Fruit fly (Drosophila melanogaster) whole organism, wandering third instar larva: ENCODE results near the gene CG15011.

Source experiments
- Abd-B ChIP-seq: fragments of >200 bp; optimal IDR thresholded peaks from 2 replicates; lab custom pipeline; 2017; ENCODE audit warnings: missing biosample characterization, missing genetic modification characterization
- CG32264 ChIP-seq: fragments of 200-800 bp; sonication (Bioruptor generic); optimal IDR thresholded peaks from 2 replicates; lab custom pipeline; 2016; ENCODE audit warnings: missing biosample characterization, missing genetic modification characterization
- Dfd ChIP-seq: fragments of >200 bp; optimal IDR thresholded peaks from 2 replicates; lab custom pipeline; 2017; ENCODE audit warnings: missing biosample characterization, missing genetic modification characterization
- Dif ChIP-seq: fragments of 200-275, 200-300 bp; sonication (Bioruptor generic); optimal IDR thresholded peaks from 2 replicates; lab custom pipeline; 2018; ENCODE audit warnings: missing biosample characterization, missing genetic modification characterization; ENCODE audit not compliant: partially characterized antibody
- GATAd ChIP-seq: sonication (Bioruptor generic); optimal IDR thresholded peaks from 2 replicates; lab custom pipeline; 2016; ENCODE audit warnings: missing biosample characterization, missing genetic modification characterization
- HLH106 ChIP-seq: fragments of 200-800 bp; optimal IDR thresholded peaks from 3 replicates; lab custom pipeline; 2019; ENCODE audit warnings: missing biosample characterization, mild to moderate bottlenecking, missing genetic modification characterization, moderate library complexity
- Hnf4 ChIP-seq: fragments of 200-800 bp; sonication (Bioruptor generic); optimal IDR thresholded peaks from 2 replicates; lab custom pipeline; 2016; ENCODE audit warnings: missing biosample characterization, mild to moderate bottlenecking, missing genetic modification characterization
- Hr78 ChIP-seq: fragments of >200 bp; optimal IDR thresholded peaks from 2 replicates; lab custom pipeline; 2017; ENCODE audit warnings: missing biosample characterization, missing genetic modification characterization
- Hr83 ChIP-seq: fragments of 200-300 bp; sonication (Bioruptor generic); optimal IDR thresholded peaks from 2 replicates; lab custom pipeline; 2016; ENCODE audit warnings: missing biosample characterization, mild to moderate bottlenecking, missing genetic modification characterization, moderate library complexity; ENCODE audit not compliant: poor library complexity, severe bottlenecking
- Mio ChIP-seq: sonication (Bioruptor generic); optimal IDR thresholded peaks from 2 replicates; lab custom pipeline; 2016; ENCODE audit warnings: missing biosample characterization, missing genetic modification characterization
- Myc ChIP-seq: fragments of >200 bp; optimal IDR thresholded peaks from 2 replicates; lab custom pipeline; 2017
- N ChIP-seq: fragments of >200 bp; optimal IDR thresholded peaks from 2 replicates; lab custom pipeline; 2018; ENCODE audit warnings: missing biosample characterization, missing external identifiers, missing genetic modification characterization
- Rel ChIP-seq, 2 experiments: fragments of 200-800 bp; sonication (Bioruptor generic) in 1 of 2; optimal IDR thresholded peaks; 2 replicates in 1 of 2; 3 replicates in 1 of 2; lab custom pipeline; 2016 to 2019; ENCODE audit warnings: mild to moderate bottlenecking in 2 of 2, missing biosample characterization in 2 of 2, missing genetic modification characterization in 2 of 2, moderate library complexity in 1 of 2
- Sp1 ChIP-seq: fragments of 200-800 bp; sonication (Bioruptor generic); optimal IDR thresholded peaks from 3 replicates; lab custom pipeline; 2019; ENCODE audit warnings: missing biosample characterization, mild to moderate bottlenecking, missing genetic modification characterization, moderate library complexity
- Vsx2 ChIP-seq: fragments of 200-300, 225-300 bp; sonication (Bioruptor generic); optimal IDR thresholded peaks from 2 replicates; lab custom pipeline; 2018; ENCODE audit warnings: missing biosample characterization, missing genetic modification characterization; ENCODE audit not compliant: partially characterized antibody
- br ChIP-seq: fragments of 200-800 bp; sonication (Bioruptor generic); optimal IDR thresholded peaks from 2 replicates; lab custom pipeline; 2016; ENCODE audit warnings: missing biosample characterization, missing genetic modification characterization
- brk ChIP-seq: fragments of 200-800 bp; sonication (Bioruptor generic); optimal IDR thresholded peaks from 2 replicates; lab custom pipeline; 2016; ENCODE audit warnings: missing biosample characterization, mild to moderate bottlenecking, missing genetic modification characterization
- dl ChIP-seq, 2 experiments: fragments of 175-275, 200-275 bp in 1 of 2; fragments of 200-275 bp in 1 of 2; sonication (Bioruptor generic); optimal IDR thresholded peaks; lab custom pipeline; 2018; ENCODE audit warnings: mild to moderate bottlenecking in 2 of 2, missing biosample characterization in 2 of 2, missing genetic modification characterization in 2 of 2, moderate library complexity in 2 of 2; ENCODE audit not compliant: partially characterized antibody in 2 of 2, insufficient read depth in 1 of 2
- dmrt93B ChIP-seq: fragments of 200-800 bp; sonication (Bioruptor generic); optimal IDR thresholded peaks from 2 replicates; lab custom pipeline; 2018; ENCODE audit warnings: missing biosample characterization, mild to moderate bottlenecking, missing genetic modification characterization
- dsf ChIP-seq: sonication (Bioruptor generic); optimal IDR thresholded peaks from 2 replicates; lab custom pipeline; 2016; ENCODE audit warnings: missing biosample characterization, missing genetic modification characterization, borderline replicate concordance
- foxo ChIP-seq, 2 experiments: fragments of 200-800 bp; sonication (Bioruptor generic); optimal IDR thresholded peaks; 2 replicates in 1 of 2; 3 replicates in 1 of 2; lab custom pipeline; 2016 to 2017; ENCODE audit warnings: missing biosample characterization in 2 of 2, missing genetic modification characterization in 2 of 2
- fru ChIP-seq: fragments of 200-800 bp; sonication (Bioruptor generic); optimal IDR thresholded peaks from 3 replicates; lab custom pipeline; 2016; ENCODE audit warnings: missing biosample characterization, mild to moderate bottlenecking, missing genetic modification characterization
- h ChIP-seq: fragments of 200-800 bp; sonication (Bioruptor generic); optimal IDR thresholded peaks from 3 replicates; lab custom pipeline; 2016; ENCODE audit warnings: missing biosample characterization, mild to moderate bottlenecking, missing genetic modification characterization
- jim ChIP-seq: fragments of 175-275, 200-325 bp; sonication (Bioruptor generic); optimal IDR thresholded peaks from 2 replicates; lab custom pipeline; 2016; ENCODE audit warnings: missing biosample characterization, mild to moderate bottlenecking, missing genetic modification characterization
- lola ChIP-seq: fragments of >200 bp; optimal IDR thresholded peaks from 2 replicates; lab custom pipeline; 2017; ENCODE audit warnings: missing biosample characterization, missing genetic modification characterization
- pan ChIP-seq: fragments of >200 bp; optimal IDR thresholded peaks from 2 replicates; lab custom pipeline; 2017
- rgr ChIP-seq: fragments of 200-800 bp; sonication (Bioruptor generic); optimal IDR thresholded peaks from 3 replicates; lab custom pipeline; 2016; ENCODE audit warnings: missing biosample characterization, mild to moderate bottlenecking, missing genetic modification characterization
- sage ChIP-seq: fragments of 200-800 bp; sonication (Bioruptor generic); optimal IDR thresholded peaks from 2 replicates; lab custom pipeline; 2016; ENCODE audit warnings: missing biosample characterization, mild to moderate bottlenecking, missing genetic modification characterization
- sv ChIP-seq: fragments of 200-800 bp; sonication (Bioruptor generic); optimal IDR thresholded peaks from 3 replicates; lab custom pipeline; 2016; ENCODE audit warnings: missing biosample characterization, missing genetic modification characterization
- tai ChIP-seq: sonication (Bioruptor generic); optimal IDR thresholded peaks from 2 replicates; lab custom pipeline; 2016; ENCODE audit warnings: missing biosample characterization, missing genetic modification characterization
- woc ChIP-seq: sonication (Bioruptor generic); optimal IDR thresholded peaks from 2 replicates; lab custom pipeline; 2016; ENCODE audit warnings: missing biosample characterization, mild to moderate bottlenecking, missing genetic modification characterization

CG15011 gene

DNA sequence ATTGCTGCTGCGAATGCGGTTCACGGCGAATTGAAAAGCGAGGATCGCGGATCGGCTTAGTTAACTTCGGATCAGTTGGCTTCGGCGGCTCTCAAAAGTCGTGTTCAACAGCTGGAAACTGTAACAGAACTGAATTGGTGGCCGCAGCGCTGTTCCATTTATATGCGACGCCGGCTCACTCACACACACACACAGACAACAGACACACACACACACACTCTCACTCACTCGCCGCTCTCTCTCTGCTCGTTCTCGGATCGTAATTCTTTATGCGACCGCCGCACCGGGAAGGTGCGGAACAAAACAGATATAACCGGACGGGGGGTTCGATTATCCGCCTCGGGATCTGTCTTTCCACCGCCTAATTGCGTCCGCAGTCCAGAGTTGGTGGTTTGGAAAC lies 31.8 kb downstream of the CG15011 start, which contains the start of gene CG46460:
Gene CG46460, minus strand, starts transcription at position 139 of the 400 bp plus-strand sequence.
- TF ChIP-seq dsf (GFP tag; lab: Kevin White, UChicago) (no peak), h (peak; percentile 31), Dif (GFP tag; lab: Kevin White, UChicago) (peak; percentile 25), Hr83 (GFP tag; lab: Kevin White, UChicago) (peak; percentile 28), br (GFP tag; lab: Kevin White, UChicago) (no peak), rgr (GFP tag; lab: Kevin White, UChicago) (peak; percentile 26), GATAd (GFP tag; lab: Kevin White, UChicago) (no peak), foxo (GFP tag; optimal IDR thresholded peaks at IDR 0.05; lab: Kevin White, UChicago) (peak in 1 of 2 experiments; percentile 47), dmrt93B (peak; percentile 13), dl (GFP tag; optimal IDR thresholded peaks at IDR 0.05; lab: Kevin White, UChicago; ENCODE audit: insufficient read depth in 1 of 2, partially characterized antibody in 2 of 2) (peak in 1 of 2 experiments; percentile 14), sv (GFP tag; lab: Kevin White, UChicago) (no peak), Vsx2 (GFP tag; lab: Kevin White, UChicago) (no peak), Hnf4 (GFP tag; lab: Kevin White, UChicago) (peak; percentile 40), fru (GFP tag; lab: Kevin White, UChicago) (peak; percentile 38), brk (GFP tag; lab: Kevin White, UChicago) (no peak), pan (no peak), Dfd (GFP tag; lab: Kevin White, UChicago) (no peak), lola (GFP tag; lab: Kevin White, UChicago) (no peak), Abd-B (no peak), Hr78 (GFP tag; lab: Kevin White, UChicago) (no peak), N (GFP tag; lab: Kevin White, UChicago) (peak; percentile 33), woc (GFP tag; lab: Kevin White, UChicago) (no peak), HLH106 (tag; lab: Kevin White, UChicago) (no peak), Rel (GFP tag; optimal IDR thresholded peaks at IDR 0.05; lab: Kevin White, UChicago) (no peak), Rel (tag; optimal IDR thresholded peaks at IDR 0.05; lab: Kevin White, UChicago) (peak; percentile 58), CG32264 (GFP tag; lab: Kevin White, UChicago) (no peak), Sp1 (GFP tag; lab: Kevin White, UChicago) (no peak), Mio (GFP tag; lab: Kevin White, UChicago) (no peak)

- TF ChIP-seq brk (GFP tag; lab: Kevin White, UChicago) (no peak), Hnf4 (GFP tag; lab: Kevin White, UChicago) (peak; percentile 6), jim (GFP tag; lab: Kevin White, UChicago) (no peak), Sp1 (GFP tag; lab: Kevin White, UChicago) (no peak), foxo (GFP tag; optimal IDR thresholded peaks at IDR 0.05; lab: Kevin White, UChicago) (no peak), fru (GFP tag; lab: Kevin White, UChicago) (no peak), Rel (GFP tag; optimal IDR thresholded peaks at IDR 0.05; lab: Kevin White, UChicago) (no peak), Rel (tag; optimal IDR thresholded peaks at IDR 0.05; lab: Kevin White, UChicago) (peak; percentile 46), lola (GFP tag; lab: Kevin White, UChicago) (no peak)
These were observed 33.1 kb downstream of the CG15011 start for dm6 chr3L:4225647-4226470.

- no peak for TF ChIP-seq HLH106 (tag; lab: Kevin White, UChicago)
- no peak for TF ChIP-seq sage (GFP tag; lab: Kevin White, UChicago)
- no peak for TF ChIP-seq pan
- no peak for TF ChIP-seq lola (GFP tag; lab: Kevin White, UChicago)
- no peak for TF ChIP-seq Myc
- TF ChIP-seq tai (GFP tag; lab: Kevin White, UChicago) = no peak
- TF ChIP-seq Rel (GFP tag; optimal IDR thresholded peaks at IDR 0.05; lab: Kevin White, UChicago) = no peak
- no peak for TF ChIP-seq Rel (tag; optimal IDR thresholded peaks at IDR 0.05; lab: Kevin White, UChicago)
These were observed 37.2 kb downstream of the CG15011 start for dm6 chr3L:4221792-4222191.
